Worm (Caenorhabditis elegans) whole organism, dauer: Measurements from ENCODE around the gene H40L08.3.

Experiments
- unc-62 ChIP-seq: sonication (generic microtip); optimal IDR thresholded peaks from 2 replicates; lab custom pipeline; 2017; ENCODE audit warnings: missing biosample characterization, missing genetic modification reagents, missing genetic modification characterization

H40L08.3 gene

DNA sequence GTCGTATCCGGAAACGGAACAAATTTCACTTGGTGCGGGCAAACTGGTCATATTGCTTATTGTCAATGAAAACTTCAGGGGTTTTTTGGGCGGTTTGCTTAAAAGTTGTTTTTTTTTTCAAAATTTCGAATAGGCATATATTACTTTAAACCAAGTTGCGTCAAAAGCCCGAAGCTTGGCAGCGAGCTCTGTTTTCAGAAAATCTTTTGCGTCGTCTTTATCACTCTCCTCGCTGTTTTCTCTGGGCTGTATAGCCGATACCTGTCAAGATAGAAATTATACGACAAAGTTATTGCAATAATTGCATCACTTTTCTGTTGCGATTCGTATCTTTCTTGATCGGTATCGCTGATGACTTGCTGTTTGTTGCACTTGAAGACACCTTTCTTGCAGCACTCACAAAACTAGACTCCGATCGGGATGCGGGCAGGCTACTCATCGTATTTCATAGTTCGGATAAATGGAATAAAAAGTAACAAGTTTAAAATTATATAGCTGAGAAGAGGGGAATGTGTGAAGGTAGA is at the start of gene H40L08.3, which contains the start of gene H40L08.9:
TSS of gene H40L08.3 (minus strand) at position 51 of the 524 bp plus-strand sequence.
TSS of gene H40L08.9 (minus strand) at position 439 of the 524 bp plus-strand sequence.
- no peak for TF ChIP-seq unc-62 (GFP tag; lab: Kevin White, UChicago)

DNA sequence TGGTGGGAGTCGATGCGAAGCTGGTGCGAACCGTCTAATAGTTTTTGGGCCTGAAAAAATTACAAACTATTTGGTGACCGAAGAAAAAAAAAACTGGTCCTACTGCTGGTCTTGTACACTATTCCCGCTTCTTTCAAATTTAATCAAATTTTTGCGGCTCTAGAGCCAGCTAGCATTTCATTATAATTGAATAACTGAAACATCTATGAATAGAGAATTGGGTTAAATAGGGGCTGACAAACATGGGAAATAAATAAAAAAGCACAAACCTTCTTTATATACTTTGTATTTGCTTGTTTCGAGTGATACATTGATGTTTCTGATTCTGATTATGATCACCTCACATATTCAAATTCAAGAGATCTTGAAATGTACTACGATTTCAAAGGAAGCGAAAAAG is 49.2 kb upstream of the H40L08.3 start:
- no peak for TF ChIP-seq unc-62 (GFP tag; lab: Kevin White, UChicago)

- TF ChIP-seq unc-62 (GFP tag; lab: Kevin White, UChicago): no peak
Observed at ce11 chrX:15120545-15120944, 44.7 kb upstream of the H40L08.3 start.

DNA sequence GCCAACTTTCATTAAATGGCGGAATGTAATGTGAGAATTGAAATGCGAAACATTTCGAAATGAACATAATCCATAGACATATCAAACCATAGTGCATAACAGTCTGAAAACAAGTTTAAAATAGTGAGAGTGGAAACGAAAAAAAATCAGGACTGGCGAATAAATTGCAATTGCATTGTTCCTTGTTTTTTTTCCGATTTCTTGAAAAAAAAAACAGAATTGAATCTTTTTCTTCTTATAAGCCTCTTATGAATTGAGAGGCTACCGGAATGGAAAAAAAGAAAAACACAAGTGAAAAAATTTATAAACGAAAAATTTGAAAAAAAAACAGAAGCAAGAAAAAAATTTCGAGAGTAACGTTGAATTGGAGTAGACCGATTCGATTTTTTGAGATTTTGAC is 40.6 kb upstream of the H40L08.3 start, which contains the start of gene R07D5.2:
TSS of gene R07D5.2 (minus strand) at position 101 of the 400 bp plus-strand sequence.
- no peak for TF ChIP-seq unc-62 (GFP tag; lab: Kevin White, UChicago)

ce11 chrX:15115748-15116147 is 39.9 kb upstream of the H40L08.3 start:
- no peak for TF ChIP-seq unc-62 (GFP tag; lab: Kevin White, UChicago)

DNA sequence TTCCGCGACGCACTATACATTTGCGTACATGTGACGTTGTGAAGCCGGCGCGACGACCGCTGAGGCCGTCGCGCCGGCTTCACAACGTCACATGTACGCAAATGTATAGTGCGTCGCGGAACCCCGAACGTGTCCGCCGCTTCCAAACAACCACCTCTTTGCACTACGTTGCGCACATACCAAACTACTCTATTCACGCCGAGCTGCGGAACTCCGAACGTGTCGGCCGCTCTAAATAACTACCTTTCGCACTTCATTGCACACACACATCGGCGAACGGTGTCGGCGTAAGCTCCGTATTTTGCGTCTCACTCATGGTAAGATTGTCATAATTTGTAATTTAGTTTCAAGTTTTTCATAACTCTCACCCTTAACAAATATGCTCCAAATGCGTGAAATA is 36.3 kb upstream of the H40L08.3 start:
- TF ChIP-seq unc-62 (GFP tag; lab: Kevin White, UChicago): no peak

DNA sequence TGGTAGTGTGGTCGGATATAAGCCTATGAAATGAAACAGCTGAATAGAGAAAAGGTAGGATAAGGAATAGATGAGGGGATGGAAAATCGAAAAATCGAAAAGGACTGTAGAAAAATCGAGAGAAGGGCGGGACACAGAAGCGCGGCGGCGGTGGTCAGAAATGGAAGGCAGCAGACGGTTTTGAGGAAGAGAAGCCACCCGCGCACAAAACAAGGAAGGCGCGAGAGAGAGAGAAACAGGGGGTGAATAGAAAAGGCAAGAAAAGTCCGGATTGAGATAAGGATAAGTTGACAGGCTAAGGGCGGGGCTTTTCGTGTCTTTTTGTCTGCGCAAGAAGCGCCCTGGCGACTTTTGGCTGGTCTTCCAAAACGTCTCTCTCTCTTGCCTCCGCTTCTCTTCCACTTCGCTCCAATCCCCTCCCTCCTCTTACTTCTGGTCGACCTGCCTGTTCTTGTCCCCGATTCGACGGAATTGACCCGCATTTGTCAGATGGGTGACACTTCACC is 31.9 kb upstream of the H40L08.3 start, which contains the start of gene mlt-9:
TSS of gene mlt-9 (minus strand) at position 51 of the 506 bp plus-strand sequence.
- no peak for TF ChIP-seq unc-62 (GFP tag; lab: Kevin White, UChicago)

- TF ChIP-seq unc-62 (GFP tag; lab: Kevin White, UChicago): no peak
Observed at ce11 chrX:15104963-15105493, 29.1 kb upstream of the H40L08.3 start.

- TF ChIP-seq unc-62 (GFP tag; lab: Kevin White, UChicago): no peak
Observed at ce11 chrX:15103481-15103880, 27.6 kb upstream of the H40L08.3 start.

DNA sequence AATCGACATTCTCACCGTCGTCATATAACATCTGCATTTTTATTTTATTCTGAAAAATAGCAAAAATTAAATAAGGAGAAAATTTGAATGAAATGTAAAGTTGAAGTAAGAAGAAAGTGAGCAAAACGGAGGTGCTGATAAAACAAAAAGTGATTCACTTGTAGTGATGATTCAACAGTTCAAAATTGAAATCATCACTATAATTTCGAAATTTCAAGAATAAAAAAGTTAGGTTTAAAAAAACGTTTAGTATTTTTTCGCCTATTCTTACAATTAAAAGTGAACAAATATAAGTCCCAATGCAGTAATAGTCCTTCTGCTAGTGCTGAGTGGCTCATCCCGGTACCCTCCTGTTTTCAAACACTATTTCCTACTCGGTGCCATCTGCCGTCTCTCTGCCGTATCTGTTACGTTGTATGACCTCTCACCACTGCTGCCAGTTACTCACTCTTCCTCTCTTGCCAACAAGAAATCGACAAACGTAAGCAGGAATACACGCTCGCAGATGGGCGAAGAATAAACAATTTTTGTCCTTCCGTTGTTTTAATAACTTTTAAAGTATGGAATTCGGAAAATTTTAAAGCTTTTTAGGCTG is 24.6 kb upstream of the H40L08.3 start, which contains the start of gene dhhc-1:
TSS of gene dhhc-1 (minus strand) at position 51 of the 595 bp plus-strand sequence.
- no peak for TF ChIP-seq unc-62 (GFP tag; lab: Kevin White, UChicago)

DNA sequence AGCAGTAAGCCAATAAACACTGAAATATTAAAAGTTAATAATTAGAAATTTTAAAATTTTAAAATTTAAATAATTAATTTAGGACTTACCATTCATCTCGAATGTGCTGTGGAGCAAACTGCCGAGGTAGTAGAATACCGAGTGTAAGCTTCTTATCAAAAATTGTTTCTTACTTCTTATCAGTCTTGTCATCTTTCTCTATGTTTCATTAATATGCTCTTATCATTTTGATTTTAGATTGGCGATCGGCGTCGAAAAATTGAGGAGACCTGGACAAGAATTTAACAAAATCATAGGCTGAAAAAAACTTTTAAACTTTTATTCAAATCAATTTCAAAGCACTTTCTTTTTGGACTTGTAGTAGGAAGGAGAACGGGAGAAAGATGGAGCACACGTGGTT is 21.9 kb upstream of the H40L08.3 start, which contains the start of gene F09B12.3:
TSS of gene F09B12.3 (minus strand) at position 192 of the 400 bp plus-strand sequence.
- no peak for TF ChIP-seq unc-62 (GFP tag; lab: Kevin White, UChicago)

DNA sequence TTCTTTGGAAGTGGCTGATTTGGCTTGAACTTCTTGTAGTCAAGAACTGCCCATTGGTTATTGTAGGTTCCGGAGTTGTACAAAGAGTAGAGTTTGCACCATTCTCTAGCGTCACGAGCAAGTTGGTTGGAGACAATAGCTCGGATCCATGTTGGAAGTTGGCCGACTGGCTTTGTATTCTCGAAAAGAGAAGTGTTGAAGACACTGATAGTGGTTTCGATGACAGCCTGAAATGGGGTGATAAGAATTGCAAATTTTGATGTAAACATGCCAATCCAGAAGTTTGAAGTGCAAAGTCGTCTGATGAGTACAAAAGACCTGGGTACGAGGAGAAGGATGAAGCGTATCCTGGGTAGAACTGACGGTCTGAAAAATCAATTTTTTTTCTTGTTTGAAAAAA is 20.4 kb upstream of the H40L08.3 start:
- no peak for TF ChIP-seq unc-62 (GFP tag; lab: Kevin White, UChicago)

DNA sequence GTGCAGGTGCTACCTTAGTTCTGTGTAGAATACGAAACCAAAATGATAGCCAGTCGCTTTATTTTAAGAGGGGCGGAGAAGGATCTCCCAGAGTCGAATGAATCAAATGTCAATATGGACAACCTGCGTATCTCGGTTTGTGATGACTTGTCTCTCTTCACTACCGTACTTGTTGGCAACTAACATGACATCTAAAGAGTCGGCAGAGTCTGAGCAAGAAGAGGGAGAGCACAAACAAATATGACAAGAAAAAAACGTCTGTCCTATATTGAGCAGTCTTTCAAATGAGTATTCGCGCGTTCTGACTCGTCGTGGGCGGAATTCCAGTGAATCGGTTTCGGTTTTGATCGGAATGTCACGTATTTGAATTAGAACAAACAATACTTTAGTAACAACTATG is 19.1 kb upstream of the H40L08.3 start, which contains the start of gene F09B12.7:
TSS of gene F09B12.7 (minus strand) at position 101 of the 400 bp plus-strand sequence.
- no peak for TF ChIP-seq unc-62 (GFP tag; lab: Kevin White, UChicago)

DNA sequence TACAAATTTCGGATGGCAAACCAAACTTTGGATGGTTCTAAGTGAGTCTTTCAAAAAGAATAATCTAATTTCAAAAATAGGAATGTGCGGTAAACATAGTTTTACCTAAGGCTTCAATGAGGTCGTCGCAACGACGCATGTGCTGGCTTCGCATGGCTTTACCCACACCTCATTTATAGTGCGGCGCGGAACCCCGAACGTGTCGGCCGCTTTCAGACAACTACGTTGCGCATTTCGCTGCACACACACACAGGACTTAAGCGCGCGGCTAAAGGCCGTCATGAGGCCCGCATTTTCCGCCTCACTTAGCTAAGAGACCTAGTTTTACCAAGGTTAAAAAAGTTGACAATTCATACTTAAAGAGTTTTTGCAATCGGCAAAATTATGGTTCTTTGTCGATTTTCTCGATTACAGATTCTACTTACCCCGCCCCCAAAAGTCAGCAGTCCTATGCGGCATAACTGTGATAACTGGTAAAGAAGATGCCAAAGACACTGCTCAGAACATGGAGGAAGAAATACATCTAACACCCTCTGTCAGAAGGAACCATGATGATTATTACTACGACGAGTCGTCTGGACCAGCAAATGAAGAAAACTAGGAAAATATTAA is 17.0 kb upstream of the H40L08.3 start:
- TF ChIP-seq unc-62 (GFP tag; lab: Kevin White, UChicago): no peak

- no peak for TF ChIP-seq unc-62 (GFP tag; lab: Kevin White, UChicago)
Observed at ce11 chrX:15089123-15089522, 13.2 kb upstream of the H40L08.3 start, which contains the start of gene flr-4. TSS of gene flr-4 (plus strand) at chrX:15089397.

ce11 chrX:15087752-15088151 is 11.9 kb upstream of the H40L08.3 start:
- no peak for TF ChIP-seq unc-62 (GFP tag; lab: Kevin White, UChicago)
